Fruit fly (Drosophila melanogaster): ENCODE results near the gene Trf4-2.

- TF ChIP-seq psq (optimal IDR thresholded peaks at IDR 0.05) (no peak), ttk (optimal IDR thresholded peaks at IDR 0.05) (no peak), Sin3A (optimal IDR thresholded peaks at IDR 0.05) (no peak), Myc (optimal IDR thresholded peaks at IDR 0.05) (no peak), insv (optimal IDR thresholded peaks at IDR 0.05) (no peak)
Measured at dm6 chr3R:24938049-24938448, 13.0 kb downstream of the Trf4-2 start, which contains the start of gene Osbp.
